Worm (Caenorhabditis elegans) whole organism, L4 larva: ENCODE measurements around the gene ets-4.

Experiments
- F26F4.8 ChIP-seq: fragments of 200-800 bp; sonication (Bioruptor generic); conservative IDR thresholded peaks from 2 replicates; pipeline ENCODE4 v1.3.6; 2022; ENCODE audit warnings: missing genetic modification characterization, missing compliant biosample characterization
- T20F7.1 ChIP-seq: fragments of 200-800 bp; sonication (Bioruptor generic); optimal IDR thresholded peaks from 2 replicates; lab custom pipeline; 2018; ENCODE audit warnings: mild to moderate bottlenecking, missing genetic modification characterization, missing compliant biosample characterization
- Y48G9A.11 ChIP-seq: fragments of 200-800 bp; sonication (Bioruptor generic); IDR thresholded peaks from 2 replicates; pipeline ENCODE4 v1.3.6; 2022; ENCODE audit warnings: missing genetic modification reagents, missing genetic modification characterization, missing compliant biosample characterization
- aha-1 ChIP-seq: fragments of 150-350 bp; peaks from one replicate; lab custom pipeline; 2014; ENCODE audit warnings: missing biosample characterization, missing genetic modification characterization
- aly-2 ChIP-seq: sonication (generic microtip); optimal IDR thresholded peaks from 2 replicates; lab custom pipeline; 2018; ENCODE audit warnings: missing biosample characterization, missing genetic modification characterization
- ceh-20 ChIP-seq: fragments of 200-800 bp; sonication (Bioruptor generic); IDR thresholded peaks from 2 replicates; pipeline ENCODE4 v1.3.6; 2022; ENCODE audit warnings: missing genetic modification reagents, missing genetic modification characterization, missing compliant biosample characterization
- ceh-62 ChIP-seq: sonication (generic microtip); optimal IDR thresholded peaks from 2 replicates; lab custom pipeline; 2017; ENCODE audit warnings: missing biosample characterization, missing genetic modification characterization
- daf-16 ChIP-seq, 3 experiments: sonication (generic microtip); optimal IDR thresholded peaks; 2 replicates each; lab custom pipeline; 2016 to 2017; ENCODE audit warnings: missing genetic modification characterization in 3 of 3, missing genetic modification reagents in 3 of 3, mild to moderate bottlenecking in 2 of 3, missing compliant biosample characterization in 2 of 3, missing biosample characterization in 1 of 3, moderate library complexity in 1 of 3
- daf-8 ChIP-seq: fragments of 200-800 bp; sonication (Bioruptor generic); IDR thresholded peaks from 2 replicates; pipeline ENCODE4 v1.3.6; 2022; ENCODE audit warnings: missing genetic modification characterization, missing compliant biosample characterization
- dmd-6 ChIP-seq: fragments of 200-800 bp; sonication (Bioruptor generic); IDR thresholded peaks from 2 replicates; pipeline ENCODE4 v1.3.6; 2022; ENCODE audit warnings: missing genetic modification reagents, missing genetic modification characterization, missing compliant biosample characterization
- dmd-9 ChIP-seq: fragments of 200-800 bp; sonication (Bioruptor generic); IDR thresholded peaks from 2 replicates; pipeline ENCODE4 v1.3.6; 2022; ENCODE audit warnings: missing genetic modification reagents, missing genetic modification characterization, missing compliant biosample characterization
- dve-1 ChIP-seq: sonication (generic microtip); optimal IDR thresholded peaks from 2 replicates; lab custom pipeline; 2017; ENCODE audit warnings: antibody characterized with exemption, mild to moderate bottlenecking, missing genetic modification characterization, missing compliant biosample characterization; ENCODE audit not compliant: insufficient read depth
- egl-27 ChIP-seq: sonication (generic microtip); optimal IDR thresholded peaks from 3 replicates; lab custom pipeline; 2017; ENCODE audit warnings: missing biosample characterization, missing genetic modification reagents, missing genetic modification characterization
- fkh-10 ChIP-seq: fragments of 150-350 bp; optimal IDR thresholded peaks from 2 replicates; lab custom pipeline; 2014; ENCODE audit warnings: missing biosample characterization, missing genetic modification reagents, missing genetic modification characterization
- fos-1 ChIP-seq: fragments of 150-350 bp; optimal IDR thresholded peaks from 2 replicates; lab custom pipeline; 2014; ENCODE audit warnings: missing biosample characterization, missing genetic modification characterization
- hlh-11 ChIP-seq: fragments of 200-800 bp; sonication (Bioruptor generic); optimal IDR thresholded peaks from 2 replicates; lab custom pipeline; 2018; ENCODE audit warnings: mild to moderate bottlenecking, missing genetic modification characterization, missing compliant biosample characterization
- hlh-30 ChIP-seq: sonication (generic microtip); optimal IDR thresholded peaks from 2 replicates; lab custom pipeline; 2017; ENCODE audit warnings: antibody characterized with exemption, mild to moderate bottlenecking, missing genetic modification characterization, missing compliant biosample characterization; ENCODE audit not compliant: insufficient read depth
- lsy-2 ChIP-seq, 2 experiments: fragments of 150-350 bp in 1 of 2; sonication (generic microtip) in 1 of 2; optimal IDR thresholded peaks; 2 replicates each; lab custom pipeline; 2014 to 2017; ENCODE audit warnings: missing biosample characterization in 2 of 2, missing genetic modification characterization in 2 of 2
- mdl-1 ChIP-seq, 2 experiments: fragments of 150-350 bp in 1 of 2; sonication (generic microtip) in 1 of 2; optimal IDR thresholded peaks; 2 replicates each; lab custom pipeline; 2014 to 2017; ENCODE audit warnings: missing biosample characterization in 2 of 2, missing genetic modification characterization in 2 of 2
- mdt-29 ChIP-seq: fragments of 200-800 bp; sonication (Bioruptor generic); IDR thresholded peaks from 2 replicates; pipeline ENCODE4 v1.3.6; 2022; ENCODE audit warnings: missing genetic modification reagents, missing genetic modification characterization, missing compliant biosample characterization
- mep-1 ChIP-seq: fragments of 150-350 bp; sonication (generic microtip); optimal IDR thresholded peaks from 3 replicates; lab custom pipeline; 2014; ENCODE audit warnings: missing biosample characterization, missing genetic modification characterization
- mes-2 ChIP-seq: sonication (generic microtip); optimal IDR thresholded peaks from 2 replicates; lab custom pipeline; 2016; ENCODE audit warnings: missing genotype, mild to moderate bottlenecking, missing genetic modification characterization, missing compliant biosample characterization; ENCODE audit not compliant: poor library complexity, severe bottlenecking
- nhr-28 ChIP-seq: fragments of 150-350 bp; optimal IDR thresholded peaks from 2 replicates; lab custom pipeline; 2014; ENCODE audit warnings: missing biosample characterization, missing genetic modification characterization
- nhr-41 ChIP-seq: fragments of 200-800 bp; sonication (Bioruptor generic); IDR thresholded peaks from 2 replicates; pipeline ENCODE4 v1.3.6; 2022; ENCODE audit warnings: missing genetic modification reagents, missing genetic modification characterization, missing compliant biosample characterization
- nhr-6 ChIP-seq: fragments of 150-350 bp; optimal IDR thresholded peaks from 2 replicates; lab custom pipeline; 2014; ENCODE audit warnings: missing biosample characterization, missing genetic modification characterization
- nhr-76 ChIP-seq: fragments of 150-350 bp; optimal IDR thresholded peaks from 2 replicates; lab custom pipeline; 2014; ENCODE audit warnings: missing biosample characterization, missing genetic modification characterization
- nhr-77 ChIP-seq: fragments of 150-350 bp; optimal IDR thresholded peaks from 2 replicates; lab custom pipeline; 2014; ENCODE audit warnings: missing biosample characterization, missing genetic modification characterization
- php-3 ChIP-seq: fragments of 200-800 bp; sonication (Bioruptor generic); IDR thresholded peaks from 2 replicates; pipeline ENCODE4 v1.3.6; 2022; ENCODE audit warnings: missing genetic modification reagents, missing genetic modification characterization, missing compliant biosample characterization
- pqm-1 ChIP-seq: sonication (generic microtip); optimal IDR thresholded peaks from 2 replicates; lab custom pipeline; 2017; ENCODE audit warnings: missing biosample characterization, missing genetic modification characterization
- saeg-2 ChIP-seq: fragments of 200-800 bp; sonication (Bioruptor generic); IDR thresholded peaks from 2 replicates; pipeline ENCODE4 v1.3.6; 2022; ENCODE audit warnings: missing genetic modification reagents, missing genetic modification characterization, missing compliant biosample characterization
- set-16 ChIP-seq: fragments of 200-800 bp; sonication (Bioruptor generic); IDR thresholded peaks from 2 replicates; pipeline ENCODE4 v1.3.6; 2022; ENCODE audit warnings: missing genetic modification reagents, missing genetic modification characterization, missing compliant biosample characterization
- spr-1 ChIP-seq: sonication (generic microtip); optimal IDR thresholded peaks from 2 replicates; lab custom pipeline; 2016; ENCODE audit warnings: mild to moderate bottlenecking, missing genetic modification characterization, missing compliant biosample characterization
- tra-1 ChIP-seq: fragments of 200-800 bp; sonication (Bioruptor generic); IDR thresholded peaks from 2 replicates; pipeline ENCODE4 v1.3.6; 2022; ENCODE audit warnings: missing genetic modification reagents, missing genetic modification characterization, missing compliant biosample characterization
- unc-39 ChIP-seq: sonication (generic microtip); optimal IDR thresholded peaks from 2 replicates; lab custom pipeline; 2017; ENCODE audit warnings: missing biosample characterization, missing genetic modification characterization
- unc-62 ChIP-seq, 3 experiments: fragments of 150-350 bp in 1 of 3; sonication (generic microtip); optimal IDR thresholded peaks in 2 of 3; peaks in 1 of 3; 1 replicate in 1 of 3; 2 replicates in 2 of 3; lab custom pipeline; 2014 to 2017; ENCODE audit warnings: missing biosample characterization in 3 of 3, missing genetic modification characterization in 3 of 3, missing genetic modification reagents in 3 of 3, missing genotype in 1 of 3
- zfp-2 ChIP-seq: sonication (generic microtip); optimal IDR thresholded peaks from 2 replicates; lab custom pipeline; 2016; ENCODE audit warnings: mild to moderate bottlenecking, missing genetic modification characterization, missing compliant biosample characterization
- ztf-7 ChIP-seq: fragments of 150-350 bp; optimal IDR thresholded peaks from 2 replicates; lab custom pipeline; 2014; ENCODE audit warnings: missing biosample characterization, missing genetic modification characterization

ets-4 gene

DNA sequence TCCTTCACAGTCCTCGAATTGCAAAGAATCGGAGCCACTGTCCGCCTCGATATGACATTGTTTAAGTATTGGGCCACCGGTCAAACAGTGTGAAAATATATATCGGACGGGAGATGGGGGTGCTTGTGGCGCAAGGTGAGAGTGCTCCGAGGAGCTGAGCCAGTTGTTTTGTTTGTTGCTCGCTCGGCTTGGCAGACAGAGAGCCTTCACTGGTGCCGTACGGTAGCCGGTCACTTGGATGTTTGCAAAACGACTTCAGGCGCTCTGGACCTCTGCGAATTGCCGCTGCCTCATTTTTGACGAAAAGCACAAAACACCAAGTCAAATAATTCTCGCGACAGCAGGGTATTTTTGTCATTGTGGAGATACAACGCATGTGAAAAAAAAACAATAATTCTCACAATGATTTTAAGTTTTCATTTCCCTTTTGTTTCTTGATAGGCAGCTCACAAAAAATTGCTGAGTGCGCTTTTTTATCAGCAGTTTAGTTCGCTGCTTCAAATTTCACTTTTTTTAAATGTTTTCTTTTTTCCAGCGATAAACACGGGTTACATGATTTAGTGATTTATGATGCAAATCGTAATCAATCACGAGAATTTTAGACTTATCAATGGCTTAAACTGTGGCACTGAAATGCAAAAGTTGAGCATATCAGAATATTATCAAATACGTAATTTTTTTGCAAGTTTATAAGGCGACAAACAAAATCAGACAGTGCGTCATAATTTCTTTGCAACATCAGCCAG lies 1.5 kb upstream of the ets-4 start:
- TF ChIP-seq nhr-6 (tag; lab: Kevin White, UChicago): no peak
- peak; percentile 81 for TF ChIP-seq ceh-20 (GFP tag; lab: Robert Waterston, UW)
- TF ChIP-seq nhr-77 (tag; lab: Kevin White, UChicago): peak; percentile 38
- TF ChIP-seq mes-2 (tag; lab: Kevin White, UChicago): no peak
- no peak for TF ChIP-seq egl-27 (tag; lab: Kevin White, UChicago)
- peak; percentile 68 for TF ChIP-seq ztf-7
- no peak for TF ChIP-seq daf-16 (GFP tag; optimal IDR thresholded peaks at IDR 0.05; lab: Kevin White, UChicago)
- peak; percentile 95 for TF ChIP-seq daf-16 (tag; optimal IDR thresholded peaks at IDR 0.05; lab: Kevin White, UChicago)
- peak; percentile 59 for TF ChIP-seq mep-1 (tag; lab: Kevin White, UChicago)
- peak in 1 of 2 experiments; percentile 39 for TF ChIP-seq unc-62 (GFP tag; optimal IDR thresholded peaks at IDR 0.05 in 1 of 2; lab: Kevin White, UChicago)
- TF ChIP-seq unc-62 (tag; optimal IDR thresholded peaks at IDR 0.05; lab: Kevin White, UChicago): no peak
- TF ChIP-seq daf-8 (GFP tag; lab: Robert Waterston, UW): no peak
- TF ChIP-seq pqm-1: peak; percentile 50
- TF ChIP-seq nhr-41: no peak
- TF ChIP-seq nhr-28 (tag; lab: Kevin White, UChicago): peak; percentile 35
- no peak for TF ChIP-seq unc-39 (tag; lab: Kevin White, UChicago)
- peak; percentile 61 for TF ChIP-seq hlh-30 (tag; lab: Kevin White, UChicago)
- TF ChIP-seq hlh-11: peak; percentile 79
- TF ChIP-seq fos-1 (tag; lab: Kevin White, UChicago): no peak
- peak; percentile 93 for TF ChIP-seq php-3 (GFP tag; lab: Robert Waterston, UW)
- peak in 1 of 2 experiments; percentile 44 for TF ChIP-seq lsy-2 (tag; optimal IDR thresholded peaks at IDR 0.05; lab: Kevin White, UChicago)
- no peak for TF ChIP-seq saeg-2 (GFP tag; lab: Robert Waterston, UW)
- peak; percentile 88 for TF ChIP-seq dve-1 (tag; lab: Kevin White, UChicago)
- peak; percentile 77 for TF ChIP-seq dmd-6
- peak; percentile 58 for TF ChIP-seq set-16 (GFP tag; lab: Robert Waterston, UW)
- peak; percentile 73; the same call in 1 of the 2 replicates for TF ChIP-seq tra-1 (GFP tag; lab: Robert Waterston, UW)

DNA sequence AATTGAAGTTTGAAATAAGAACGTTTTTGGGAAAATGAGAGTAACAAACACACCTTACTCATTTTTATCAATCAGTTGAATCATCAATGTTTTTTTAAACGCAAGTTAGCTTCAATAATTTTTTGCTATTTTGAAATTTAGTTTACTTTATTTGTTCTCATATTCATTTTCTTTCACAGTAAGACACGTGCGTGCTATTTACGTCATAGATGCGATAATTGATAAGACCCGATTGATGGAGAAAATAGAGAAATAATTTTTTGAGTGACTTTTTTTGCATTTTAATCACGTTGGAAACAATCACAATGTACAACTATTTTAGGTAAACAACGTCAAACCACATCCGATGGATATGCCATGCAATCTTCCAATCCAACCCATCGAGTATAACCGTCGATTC lies 790 bp downstream of the ets-4 start:
- TF ChIP-seq nhr-28 (tag; lab: Kevin White, UChicago) (peak; percentile 6), fkh-10 (GFP tag; lab: Kevin White, UChicago) (no peak), Y48G9A.11 (GFP tag; lab: Robert Waterston, UW) (no peak), dve-1 (tag; lab: Kevin White, UChicago) (peak; percentile 68), nhr-77 (tag; lab: Kevin White, UChicago) (peak; percentile 67), tra-1 (GFP tag; lab: Robert Waterston, UW) (no peak), spr-1 (tag; lab: Kevin White, UChicago) (no peak), aly-2 (no peak), aha-1 (tag; lab: Kevin White, UChicago) (no peak), F26F4.8 (GFP tag; lab: Robert Waterston, UW) (no peak), zfp-2 (no peak), dmd-9 (GFP tag; lab: Robert Waterston, UW) (no peak), php-3 (GFP tag; lab: Robert Waterston, UW) (0 out of 2 replicates have a peak, but pooled peaks have one; percentile 21), daf-16 (GFP tag; optimal IDR thresholded peaks at IDR 0.05; lab: Kevin White, UChicago) (no peak), daf-16 (tag; optimal IDR thresholded peaks at IDR 0.05; lab: Kevin White, UChicago) (peak; percentile 81), mdt-29 (GFP tag; lab: Robert Waterston, UW) (no peak), set-16 (GFP tag; lab: Robert Waterston, UW) (no peak), ceh-62 (tag; lab: Kevin White, UChicago) (no peak), nhr-76 (tag; lab: Kevin White, UChicago) (no peak), hlh-30 (tag; lab: Kevin White, UChicago) (peak; percentile 47), T20F7.1 (GFP tag; lab: Kevin White, UChicago) (peak; percentile 49), mdl-1 (tag; optimal IDR thresholded peaks at IDR 0.05; lab: Kevin White, UChicago) (peak in 1 of 2 experiments; percentile 26)
